Fruit fly (Drosophila melanogaster): ENCODE results near the gene CG31249.

Gene CG31249

DNA sequence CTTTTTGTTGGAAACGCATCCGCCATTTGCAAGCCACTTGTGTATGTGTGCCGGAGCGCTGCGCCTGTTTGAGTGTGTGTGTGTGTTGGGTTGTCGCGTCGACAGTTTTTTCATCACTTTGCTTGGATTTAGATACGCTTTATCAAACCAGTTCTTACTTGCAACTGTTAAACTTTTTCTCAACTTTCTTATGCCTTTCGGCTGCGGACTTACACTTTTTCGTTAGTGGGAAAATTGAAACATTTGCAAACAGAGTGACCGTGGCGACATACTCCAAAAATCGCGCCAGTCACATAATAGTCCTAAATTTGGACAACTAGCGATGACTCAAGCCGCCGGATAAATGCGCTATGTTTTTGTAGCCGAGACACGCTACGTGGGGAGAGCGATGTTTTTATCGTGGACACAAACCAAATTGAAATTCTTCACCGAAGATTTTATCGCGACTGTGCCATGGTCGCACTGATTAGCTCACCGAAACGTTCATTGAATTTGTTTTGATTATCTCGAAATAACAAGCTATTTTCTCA is 4.6 kb downstream of the CG31249 start, which contains the start of the genes alt and CG7655:
Gene alt (minus strand): TSS at position 272 of the 530 bp plus-strand sequence.
Gene CG7655 (plus strand): TSS at position 426 of the 530 bp plus-strand sequence.
- TF ChIP-seq Sox14 (GFP tag; optimal IDR thresholded peaks at IDR 0.05) (peak; percentile 18), esn (GFP tag; optimal IDR thresholded peaks at IDR 0.05) (peak; percentile 11), CG6854 (GFP tag; optimal IDR thresholded peaks at IDR 0.05) (peak; percentile 18), Sox15 (GFP tag; optimal IDR thresholded peaks at IDR 0.05) (no peak), Eip78C (GFP tag) (peak; percentile 61), dsx (GFP tag; optimal IDR thresholded peaks at IDR 0.05; ENCODE audit: poor library complexity, severe bottlenecking) (peak; percentile 65)

DNA sequence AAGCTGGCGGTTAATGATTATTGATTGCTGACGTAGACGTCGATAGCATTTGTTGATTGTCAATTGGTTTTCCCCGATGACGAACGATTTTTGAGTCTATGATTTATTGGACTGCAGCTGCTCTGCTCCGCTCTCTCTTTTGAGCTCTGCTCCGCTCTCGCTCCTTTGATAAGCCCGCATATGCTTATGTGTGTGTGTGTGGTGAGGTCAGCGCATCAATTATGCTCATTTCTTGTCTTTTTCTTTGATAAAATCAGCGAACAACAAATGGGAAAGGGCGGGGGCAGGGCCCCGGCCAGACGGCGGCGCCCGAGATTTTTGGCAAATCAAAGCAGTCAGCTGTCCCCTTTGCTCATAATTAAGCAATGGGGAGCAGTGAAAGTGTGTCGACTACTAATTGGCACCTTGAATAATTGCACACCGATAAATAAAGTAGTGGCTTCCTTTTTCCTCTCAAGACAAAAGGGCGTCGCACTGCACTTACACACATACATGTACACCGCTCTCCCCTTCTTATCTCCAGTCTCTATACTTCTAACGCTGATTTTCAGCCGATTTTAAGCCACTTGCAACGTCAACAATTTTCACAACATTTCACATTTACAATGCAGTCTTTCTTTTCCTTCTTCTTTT is 5.1 kb downstream of the CG31249 start:
- TF ChIP-seq CG6792 (GFP tag; optimal IDR thresholded peaks at IDR 0.05), result no peak
- no peak for TF ChIP-seq dsx (GFP tag; optimal IDR thresholded peaks at IDR 0.05; ENCODE audit: poor library complexity, severe bottlenecking)
- peak; percentile 26 for TF ChIP-seq Blimp-1 (GFP tag; optimal IDR thresholded peaks at IDR 0.05)

DNA sequence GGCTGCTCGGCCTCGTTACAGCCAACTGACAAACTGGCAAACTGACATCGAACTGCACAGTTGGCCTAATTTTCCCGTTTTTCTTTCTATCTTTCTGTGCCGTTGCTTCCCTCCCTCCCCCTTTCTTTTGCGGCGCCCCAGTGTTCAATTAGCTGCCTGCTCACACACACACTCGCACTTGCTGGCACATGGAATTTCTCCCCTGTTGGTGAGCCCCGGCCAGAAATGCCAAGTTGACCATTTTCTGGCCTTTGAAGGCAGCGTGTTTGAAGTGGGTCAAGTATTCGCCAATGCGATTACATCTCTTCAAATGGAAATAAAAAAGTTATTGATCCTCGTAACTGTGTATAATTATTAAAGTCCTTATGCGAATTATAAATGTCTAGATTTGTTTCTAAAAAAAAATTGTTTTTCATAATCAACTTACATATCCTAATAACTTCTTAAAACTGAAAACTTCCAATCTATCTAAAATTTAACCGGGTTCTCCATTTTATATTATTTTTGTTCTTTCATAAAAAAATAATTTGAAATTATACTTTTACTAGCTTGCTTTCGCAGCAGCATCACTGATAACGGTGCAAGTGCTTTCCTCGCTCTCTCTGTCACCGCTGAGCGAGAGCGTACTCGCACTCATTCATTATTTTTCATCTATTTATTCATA is 6.1 kb downstream of the CG31249 start:
- TF ChIP-seq dac (GFP tag; optimal IDR thresholded peaks at IDR 0.05) (peak; percentile 40), Eip93F (GFP tag; optimal IDR thresholded peaks at IDR 0.05) (peak; percentile 27), eg (GFP tag; IDR thresholded peaks at IDR 0.05) (no peak), spab (GFP tag; optimal IDR thresholded peaks at IDR 0.05) (no peak), Lpt (GFP tag; optimal IDR thresholded peaks at IDR 0.05) (peak; percentile 24), CG10669 (GFP tag; optimal IDR thresholded peaks at IDR 0.05) (no peak), esn (GFP tag; optimal IDR thresholded peaks at IDR 0.05) (peak; percentile 71), Gug (GFP tag; IDR thresholded peaks at IDR 0.05) (no peak), topi (GFP tag; optimal IDR thresholded peaks at IDR 0.05) (peak; percentile 45), fd59A (GFP tag; optimal IDR thresholded peaks at IDR 0.05) (no peak), CG34406 (GFP tag; optimal IDR thresholded peaks at IDR 0.05) (peak; percentile 51), Blimp-1 (GFP tag; optimal IDR thresholded peaks at IDR 0.05) (no peak), dsx (GFP tag; optimal IDR thresholded peaks at IDR 0.05; ENCODE audit: poor library complexity, severe bottlenecking) (no peak), CG6854 (GFP tag; optimal IDR thresholded peaks at IDR 0.05) (no peak), Eip75B (GFP tag; optimal IDR thresholded peaks at IDR 0.05) (peak; percentile 25), fkh (GFP tag; optimal IDR thresholded peaks at IDR 0.05) (no peak), CG7368 (GFP tag; optimal IDR thresholded peaks at IDR 0.05) (peak; percentile 7), fd85E (GFP tag; optimal IDR thresholded peaks at IDR 0.05) (no peak), CG8119 (GFP tag; IDR thresholded peaks at IDR 0.05) (no peak), CG31627 (GFP tag; optimal IDR thresholded peaks at IDR 0.05) (peak; percentile 12), CG32006 (GFP tag; optimal IDR thresholded peaks at IDR 0.05) (peak; percentile 80), svp (GFP tag) (peak; percentile 80), Hr38 (GFP tag; optimal IDR thresholded peaks at IDR 0.05) (no peak), Eip78C (GFP tag) (peak; percentile 90), vri (GFP tag; optimal IDR thresholded peaks at IDR 0.05) (no peak), salr (GFP tag; optimal IDR thresholded peaks at IDR 0.05) (peak in 1 of 2 experiments; percentile 60), CG6163 (GFP tag; IDR thresholded peaks at IDR 0.05) (0 out of 3 replicates have a peak, but pooled peaks have one; percentile 9), ss (GFP tag; optimal IDR thresholded peaks at IDR 0.05) (no peak), Sox102F (GFP tag; optimal IDR thresholded peaks at IDR 0.05) (peak; percentile 43), CG16779 (tag; optimal IDR thresholded peaks at IDR 0.05) (no peak), CG1621 (tag; optimal IDR thresholded peaks at IDR 0.05) (no peak), Sox15 (GFP tag; optimal IDR thresholded peaks at IDR 0.05) (peak; percentile 31), CG4318 (GFP tag; optimal IDR thresholded peaks at IDR 0.05) (no peak), CG11294 (GFP tag; IDR thresholded peaks at IDR 0.05) (no peak), CG6792 (GFP tag; optimal IDR thresholded peaks at IDR 0.05) (peak; percentile 27), acj6 (GFP tag; optimal IDR thresholded peaks at IDR 0.05) (peak; percentile 39), OdsH (GFP tag; optimal IDR thresholded peaks at IDR 0.05) (peak; percentile 53), pdm3 (GFP tag; optimal IDR thresholded peaks at IDR 0.05) (peak; percentile 48), CG8632 (GFP tag; optimal IDR thresholded peaks at IDR 0.05) (no peak), CG8319 (GFP tag; optimal IDR thresholded peaks at IDR 0.05) (no peak), lz (GFP tag; optimal IDR thresholded peaks at IDR 0.05) (peak; percentile 56), Smox (GFP tag; optimal IDR thresholded peaks at IDR 0.05) (peak; percentile 69)
